Worm (Caenorhabditis elegans): ENCODE results near the gene W04G3.12.

Gene W04G3.12

DNA sequence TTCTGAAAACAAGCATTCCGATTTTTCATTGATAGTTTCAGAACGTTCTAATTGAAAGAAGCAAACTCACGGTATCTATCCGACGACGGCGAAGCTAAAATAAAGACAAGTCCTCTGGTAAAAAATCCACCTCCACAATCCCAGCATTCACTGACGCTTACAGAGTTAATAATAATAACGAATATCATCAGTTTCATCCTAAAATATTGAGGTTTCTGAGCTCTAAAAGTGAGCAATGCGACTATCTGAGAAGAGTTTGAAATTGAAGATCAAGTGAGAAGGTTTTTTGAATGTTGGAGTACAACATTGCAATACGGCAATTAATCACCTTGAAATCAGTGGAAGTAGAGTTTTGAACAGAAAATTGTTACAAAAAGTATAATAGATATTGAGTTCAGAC lies at the start of gene W04G3.12:
W04G3.12 (minus strand) TSS at position 311 of the 400 bp plus-strand sequence.
- TF ChIP-seq snpc-4 (tag; optimal IDR thresholded peaks at IDR 0.05) (no peak), drap-1 (GFP tag; optimal IDR thresholded peaks at IDR 0.05) (no peak), ceh-43 (GFP tag; optimal IDR thresholded peaks at IDR 0.05) (no peak), sptf-1 (tag; optimal IDR thresholded peaks at IDR 0.05) (no peak), blmp-1 (tag; optimal IDR thresholded peaks at IDR 0.05) (no peak), ztf-11 (tag; optimal IDR thresholded peaks at IDR 0.05) (no peak), flh-1 (GFP tag; optimal IDR thresholded peaks at IDR 0.05) (no peak), lin-13 (tag; optimal IDR thresholded peaks at IDR 0.05) (no peak), ceh-39 (tag; optimal IDR thresholded peaks at IDR 0.05) (no peak)

- TF ChIP-seq M03D4.4 (tag; optimal IDR thresholded peaks at IDR 0.05): no peak
- TF ChIP-seq ztf-11 (tag; optimal IDR thresholded peaks at IDR 0.05): no peak
- TF ChIP-seq lin-13 (tag; optimal IDR thresholded peaks at IDR 0.05): no peak
- no peak for TF ChIP-seq unc-120 (tag; optimal IDR thresholded peaks at IDR 0.05; ENCODE audit: poor library complexity, severe bottlenecking)
- no peak for TF ChIP-seq unc-62 (GFP tag; optimal IDR thresholded peaks at IDR 0.05)
- TF ChIP-seq hlh-1 (tag; optimal IDR thresholded peaks at IDR 0.05): no peak
- no peak for TF ChIP-seq zip-8 (tag; optimal IDR thresholded peaks at IDR 0.05)
- no peak for TF ChIP-seq ces-1 (GFP tag; optimal IDR thresholded peaks at IDR 0.05)
- no peak for TF ChIP-seq ceh-39 (tag; optimal IDR thresholded peaks at IDR 0.05)
- TF ChIP-seq ceh-83 (GFP tag; optimal IDR thresholded peaks at IDR 0.05): no peak
- TF ChIP-seq lin-32 (GFP tag; optimal IDR thresholded peaks at IDR 0.05): no peak
- TF ChIP-seq tbx-8 (GFP tag; optimal IDR thresholded peaks at IDR 0.05): no peak
Observed at ce11 chrX:11126259-11126658, 49.7 kb upstream of the W04G3.12 start.

DNA sequence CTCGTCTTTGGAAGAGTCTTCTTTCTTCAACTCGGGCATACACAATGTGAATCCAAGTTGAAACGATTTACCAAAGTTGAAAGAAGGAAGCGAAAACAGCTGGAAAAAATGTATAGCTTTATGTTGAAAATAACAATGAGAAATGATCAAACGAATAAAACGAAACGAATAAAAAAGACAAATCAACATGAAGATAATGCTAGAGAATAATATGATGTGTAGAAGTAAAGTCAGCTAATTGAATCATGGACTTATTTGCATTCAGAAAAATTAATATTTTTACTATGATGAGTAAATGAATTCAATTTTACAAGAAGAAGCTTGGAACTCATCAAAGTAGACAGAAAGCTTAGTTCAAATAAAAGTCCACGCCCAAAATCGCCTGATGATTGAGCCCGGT lies 48.9 kb upstream of the W04G3.12 start, which contains the start of gene alr-1:
alr-1 (minus strand) TSS at position 101 of the 400 bp plus-strand sequence.
- TF ChIP-seq elt-1 (tag; optimal IDR thresholded peaks at IDR 0.05; ENCODE audit: borderline replicate concordance, insufficient read depth): no peak

DNA sequence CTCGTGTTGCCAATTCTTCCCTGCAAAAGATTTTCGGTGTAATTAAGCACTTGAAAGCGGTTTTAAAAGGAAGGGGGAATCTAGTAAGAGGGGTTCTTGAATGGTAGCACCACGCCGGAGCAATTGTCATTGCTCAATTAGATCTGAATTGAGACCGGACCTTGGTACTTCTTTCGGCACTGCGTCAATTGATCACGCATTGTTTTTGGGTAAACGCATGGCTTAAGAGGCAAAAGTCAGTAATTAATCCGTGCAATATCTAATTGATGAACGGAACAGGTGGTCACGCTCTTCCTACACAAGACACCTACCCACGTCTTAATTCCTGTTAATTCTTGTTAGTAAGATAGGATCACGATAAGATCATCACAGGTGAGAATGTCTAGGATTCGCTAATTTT lies 47.4 kb upstream of the W04G3.12 start:
- no peak for TF ChIP-seq unc-120 (tag; optimal IDR thresholded peaks at IDR 0.05; ENCODE audit: poor library complexity, severe bottlenecking)
- TF ChIP-seq ces-1 (GFP tag; optimal IDR thresholded peaks at IDR 0.05): peak; percentile 21

ce11 chrX:11122412-11122811 lies 45.8 kb upstream of the W04G3.12 start:
- TF ChIP-seq mls-2 (tag; optimal IDR thresholded peaks at IDR 0.05) (no peak), flh-1 (GFP tag; optimal IDR thresholded peaks at IDR 0.05) (no peak), zip-8 (tag; optimal IDR thresholded peaks at IDR 0.05) (no peak), nhr-76 (tag; optimal IDR thresholded peaks at IDR 0.05) (no peak), lin-13 (tag; optimal IDR thresholded peaks at IDR 0.05) (no peak), sptf-1 (tag; optimal IDR thresholded peaks at IDR 0.05) (no peak), mab-5 (tag; optimal IDR thresholded peaks at IDR 0.05) (no peak), ceh-39 (tag; optimal IDR thresholded peaks at IDR 0.05) (no peak), tbx-8 (GFP tag; optimal IDR thresholded peaks at IDR 0.05) (no peak), hlh-1 (tag; optimal IDR thresholded peaks at IDR 0.05) (no peak)

DNA sequence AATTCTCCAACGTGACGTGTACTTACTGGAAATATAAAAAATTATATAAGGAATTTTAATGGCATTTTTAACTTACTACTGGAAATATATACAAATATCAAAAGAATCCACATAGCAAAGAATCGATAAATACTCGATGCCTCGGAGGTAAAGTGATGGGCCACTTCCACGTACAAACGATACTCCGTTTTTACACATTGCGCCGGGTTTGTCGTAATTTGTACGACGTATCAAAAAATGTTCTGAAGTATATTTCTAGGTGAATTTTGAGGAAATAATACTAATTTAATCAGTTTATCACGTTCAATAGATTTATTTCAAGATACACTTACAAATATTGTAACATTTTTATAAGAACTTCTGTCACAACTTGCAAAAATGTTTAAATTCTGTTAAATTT lies 44.2 kb upstream of the W04G3.12 start, which contains the start of gene R08B4.3:
R08B4.3 (minus strand) TSS at position 198 of the 400 bp plus-strand sequence.
- TF ChIP-seq zip-8 (tag; optimal IDR thresholded peaks at IDR 0.05): no peak

DNA sequence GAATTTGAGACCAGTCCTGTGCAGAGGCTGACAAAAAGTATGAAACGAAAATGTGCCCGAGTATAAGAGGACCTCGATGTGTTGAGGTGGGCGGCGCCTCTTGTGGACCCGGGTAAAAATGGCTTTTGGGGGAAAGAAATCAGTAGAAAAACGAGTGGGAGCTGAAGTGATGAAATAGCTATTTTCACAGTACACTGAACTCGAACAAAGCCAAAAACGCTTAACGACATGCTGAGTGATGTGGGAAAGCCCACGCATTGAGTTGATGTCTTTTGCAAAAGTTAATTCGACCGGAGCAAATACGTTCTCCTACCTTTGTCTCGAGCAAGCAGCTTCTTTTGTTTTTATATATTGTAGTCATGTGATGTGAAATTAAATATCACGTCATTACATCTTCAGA lies 40.1 kb upstream of the W04G3.12 start, which contains the start of gene nlp-66:
nlp-66 (minus strand) TSS at position 101 of the 400 bp plus-strand sequence.
- TF ChIP-seq lin-13 (tag; optimal IDR thresholded peaks at IDR 0.05): no peak
- no peak for TF ChIP-seq flh-1 (GFP tag; optimal IDR thresholded peaks at IDR 0.05)
- no peak for TF ChIP-seq lin-32 (GFP tag; optimal IDR thresholded peaks at IDR 0.05)
- no peak for TF ChIP-seq mab-5 (tag; optimal IDR thresholded peaks at IDR 0.05)
- no peak for TF ChIP-seq hlh-1 (tag; optimal IDR thresholded peaks at IDR 0.05)
- TF ChIP-seq nhr-28 (tag; optimal IDR thresholded peaks at IDR 0.05): no peak
- no peak for TF ChIP-seq cnd-1 (tag; optimal IDR thresholded peaks at IDR 0.05)
- no peak for TF ChIP-seq M03D4.4 (tag; optimal IDR thresholded peaks at IDR 0.05)
- no peak for TF ChIP-seq mls-2 (tag; optimal IDR thresholded peaks at IDR 0.05)
- TF ChIP-seq nhr-76 (tag; optimal IDR thresholded peaks at IDR 0.05): no peak
- no peak for TF ChIP-seq unc-120 (tag; optimal IDR thresholded peaks at IDR 0.05; ENCODE audit: poor library complexity, severe bottlenecking)
- no peak for TF ChIP-seq blmp-1 (tag; optimal IDR thresholded peaks at IDR 0.05)

- TF ChIP-seq ceh-83 (GFP tag; optimal IDR thresholded peaks at IDR 0.05) (no peak), mep-1 (tag; optimal IDR thresholded peaks at IDR 0.05) (no peak), lin-13 (tag; optimal IDR thresholded peaks at IDR 0.05) (no peak), ceh-43 (GFP tag; optimal IDR thresholded peaks at IDR 0.05) (no peak)
Observed at ce11 chrX:11114420-11114819, 37.8 kb upstream of the W04G3.12 start.

Measured in whole organism, mixed stage, embryonic.